Worm (Caenorhabditis elegans) whole organism, midembryonic: ENCODE results near the gene C44H9.4.
A peak's percentile ranks its signal among the peaks of the same experiment; 100 is the strongest.
"Not testable (repeated sequence)": the region's sequence is repeated elsewhere in the genome, so short reads cannot be mapped to it uniquely, and the experiment has no call there.

Experiments used
- T22C8.4 ChIP-seq: fragments of 200-800 bp; sonication (Bioruptor generic); IDR thresholded peaks from 2 replicates; pipeline ENCODE4 v1.3.6; 2022; ENCODE audit warnings: missing genetic modification characterization, missing compliant biosample characterization
- cog-1 ChIP-seq: sonication (generic microtip); optimal IDR thresholded peaks from 2 replicates; lab custom pipeline; 2016; ENCODE audit warnings: missing genetic modification characterization, missing compliant biosample characterization
- flt-1 ChIP-seq: fragments of 200-800 bp; sonication (Bioruptor generic); IDR thresholded peaks from 2 replicates; pipeline ENCODE4 v1.3.6; 2022; ENCODE audit warnings: missing genetic modification characterization, missing compliant biosample characterization
- klf-2 ChIP-seq: fragments of 200-800 bp; sonication (Bioruptor generic); conservative IDR thresholded peaks from 2 replicates; pipeline ENCODE4 v1.3.6; 2022; ENCODE audit warnings: missing genetic modification reagents, missing genetic modification characterization, missing compliant biosample characterization
- med-1 ChIP-seq: sonication (generic microtip); optimal IDR thresholded peaks from 2 replicates; lab custom pipeline; 2017; ENCODE audit warnings: missing genetic modification characterization, mild to moderate bottlenecking, missing compliant biosample characterization, antibody characterized with exemption, missing genetic modification reagents; ENCODE audit not compliant: insufficient read depth
- ref-1 ChIP-seq: fragments of 200-800 bp; sonication (Bioruptor generic); conservative IDR thresholded peaks from 2 replicates; pipeline ENCODE4 v1.3.6; 2022; ENCODE audit warnings: missing genetic modification reagents, missing genetic modification characterization, missing compliant biosample characterization
- tab-1 ChIP-seq: fragments of 200-800 bp; sonication (Bioruptor generic); IDR thresholded peaks from 2 replicates; pipeline ENCODE4 v1.3.6; 2022; ENCODE audit warnings: missing genetic modification characterization, missing compliant biosample characterization
- ztf-23 ChIP-seq: fragments of 200-800 bp; sonication (Bioruptor generic); IDR thresholded peaks from 2 replicates; pipeline ENCODE4 v1.3.6; 2022; ENCODE audit warnings: missing genetic modification reagents, missing genetic modification characterization, missing compliant biosample characterization
- ztf-29 ChIP-seq: fragments of 200-800 bp; sonication (Bioruptor generic); IDR thresholded peaks from 2 replicates; pipeline ENCODE4 v1.3.6; 2022; ENCODE audit warnings: missing genetic modification reagents, missing genetic modification characterization, missing compliant biosample characterization

Gene C44H9.4

DNA sequence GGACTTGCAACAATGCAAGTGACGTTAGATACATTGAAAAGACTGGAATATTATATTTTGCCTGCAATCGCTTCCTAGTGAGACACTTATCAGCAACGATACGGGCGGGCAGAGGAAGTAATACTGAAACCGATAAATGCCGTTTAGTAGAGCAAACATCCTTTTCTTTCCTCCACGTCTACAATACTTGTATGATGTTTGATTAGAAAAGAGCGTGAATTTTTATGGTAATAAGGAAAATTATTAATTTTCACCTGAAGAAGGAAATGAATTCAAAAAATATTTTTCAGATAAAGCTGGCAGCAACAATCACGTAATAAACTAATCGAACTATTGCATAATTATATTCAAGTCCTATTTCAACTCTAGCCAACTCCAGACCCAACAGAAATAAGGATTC, 19.3 kb downstream of the C44H9.4 start, which contains the start of gene C44H9.7:
Gene C44H9.7 (minus strand): TSS at position 101 of the 400 bp plus-strand sequence.
- TF ChIP-seq tab-1 (GFP tag; lab: Robert Waterston, UW), result no peak
- TF ChIP-seq cog-1 (tag; lab: Kevin White, UChicago), result no peak
- TF ChIP-seq med-1 (GFP tag; lab: Kevin White, UChicago), result no peak
- TF ChIP-seq ref-1 (GFP tag; lab: Robert Waterston, UW), result no peak
- no peak for TF ChIP-seq flt-1 (GFP tag; lab: Robert Waterston, UW)
- TF ChIP-seq T22C8.4 (GFP tag; lab: Robert Waterston, UW), result no peak
- no peak for TF ChIP-seq klf-2
- TF ChIP-seq ztf-23 (GFP tag; lab: Robert Waterston, UW), result no peak
- TF ChIP-seq ztf-29 (GFP tag; lab: Robert Waterston, UW), result no peak

DNA sequence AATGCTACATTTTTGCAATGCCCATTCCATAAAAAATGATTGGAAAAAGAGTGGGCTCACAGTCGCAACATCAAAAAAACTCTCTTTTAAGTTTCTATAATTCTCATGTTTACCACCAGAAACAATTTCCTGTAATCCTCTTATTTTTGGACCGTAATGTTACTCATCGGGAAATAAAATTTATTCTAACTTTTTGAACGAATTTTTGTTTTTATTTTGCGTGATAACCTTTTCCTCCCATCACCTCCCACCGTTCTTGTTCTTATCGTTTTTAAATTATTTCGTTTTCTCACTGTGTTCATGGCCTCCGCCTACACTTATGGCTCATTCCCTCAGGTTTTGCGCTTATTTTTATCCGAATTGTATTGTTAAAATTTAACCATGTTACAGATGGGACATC, 23.7 kb downstream of the C44H9.4 start, which contains the start of gene anp-1:
Gene anp-1 (plus strand): TSS at position 301 of the 400 bp plus-strand sequence.
- TF ChIP-seq ztf-29 (GFP tag; lab: Robert Waterston, UW), result no peak
- no peak for TF ChIP-seq flt-1 (GFP tag; lab: Robert Waterston, UW)
- no peak for TF ChIP-seq med-1 (GFP tag; lab: Kevin White, UChicago)
- TF ChIP-seq klf-2, result no peak
- no peak for TF ChIP-seq tab-1 (GFP tag; lab: Robert Waterston, UW)
- no peak for TF ChIP-seq cog-1 (tag; lab: Kevin White, UChicago)
- no peak for TF ChIP-seq ref-1 (GFP tag; lab: Robert Waterston, UW)
- no peak for TF ChIP-seq ztf-23 (GFP tag; lab: Robert Waterston, UW)
- no peak for TF ChIP-seq T22C8.4 (GFP tag; lab: Robert Waterston, UW)

DNA sequence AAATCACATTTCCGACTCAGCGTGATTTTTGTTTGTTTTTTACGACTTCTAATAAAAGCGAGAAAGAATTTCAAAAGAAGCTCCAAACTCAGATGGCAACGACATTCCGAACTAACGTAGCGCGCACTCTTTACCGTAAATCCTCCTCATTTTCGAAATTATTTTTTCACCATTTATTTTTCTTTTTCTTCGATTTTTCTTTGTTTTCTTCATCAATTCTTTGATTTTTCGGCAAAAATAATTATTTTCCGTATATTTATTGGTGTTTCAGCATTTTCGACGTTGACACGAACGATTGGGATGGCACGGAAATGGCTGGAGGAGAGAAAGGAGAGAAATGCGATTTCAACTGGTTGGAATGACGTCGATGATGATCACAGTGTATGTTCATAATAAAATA, 30.1 kb downstream of the C44H9.4 start, which contains the start of gene T07F10.5:
Gene T07F10.5 (plus strand): TSS at position 301 of the 400 bp plus-strand sequence.
- TF ChIP-seq tab-1 (GFP tag; lab: Robert Waterston, UW); klf-2; T22C8.4 (GFP tag; lab: Robert Waterston, UW): not testable (repeated sequence)

DNA sequence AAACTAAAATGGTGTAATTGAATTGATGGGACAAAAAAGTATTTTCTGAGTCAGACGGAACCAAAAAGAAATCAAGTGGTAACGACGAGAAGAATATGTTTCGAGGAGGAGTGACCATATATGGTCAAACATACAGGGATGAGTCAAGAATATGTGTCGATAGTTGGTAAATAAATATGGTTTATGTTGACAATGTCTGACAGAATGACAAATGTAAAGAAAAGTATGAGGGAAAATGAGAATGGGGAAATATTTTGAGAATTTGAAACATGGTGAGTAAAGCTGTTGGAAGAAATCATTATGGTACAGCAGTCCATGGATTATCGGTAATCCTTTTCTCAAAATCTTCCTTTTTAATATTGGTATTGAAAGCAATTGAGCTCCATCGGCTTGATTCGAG, 32.5 kb downstream of the C44H9.4 start, which contains the start of gene nspg-1:
Gene nspg-1 (minus strand): TSS at position 101 of the 400 bp plus-strand sequence.
- no peak for TF ChIP-seq T22C8.4 (GFP tag; lab: Robert Waterston, UW)

DNA sequence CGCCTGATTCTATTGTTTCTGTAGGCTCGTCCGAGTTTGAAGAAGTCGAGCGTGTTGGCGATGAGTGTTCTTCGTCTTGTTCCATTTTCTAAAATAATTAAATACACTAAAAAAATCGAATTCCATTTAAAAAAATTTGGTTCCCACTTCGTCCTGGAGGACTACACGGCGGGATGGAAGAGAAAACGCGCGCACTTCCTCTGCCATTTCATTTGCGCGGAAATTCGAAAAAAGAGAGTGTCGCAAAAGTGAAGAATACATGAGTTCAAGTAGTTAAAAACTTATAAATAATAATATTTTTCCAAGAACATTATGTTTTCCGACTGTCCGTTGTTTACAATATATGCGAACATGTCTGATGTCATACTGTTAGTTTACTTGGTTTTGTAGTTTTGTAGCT, 34.5 kb downstream of the C44H9.4 start, which contains the start of gene T07F10.3:
Gene T07F10.3 (minus strand): TSS at position 98 of the 400 bp plus-strand sequence.
- peak; percentile 67; the same call in 1 of the 2 replicates for TF ChIP-seq klf-2
- TF ChIP-seq cog-1 (tag; lab: Kevin White, UChicago), result peak; percentile 77
- peak; percentile 85 for TF ChIP-seq flt-1 (GFP tag; lab: Robert Waterston, UW)
- TF ChIP-seq tab-1 (GFP tag; lab: Robert Waterston, UW), result no peak
- peak; percentile 23; the same call in 1 of the 2 replicates for TF ChIP-seq T22C8.4 (GFP tag; lab: Robert Waterston, UW)
- TF ChIP-seq ztf-29 (GFP tag; lab: Robert Waterston, UW), result no peak
- TF ChIP-seq med-1 (GFP tag; lab: Kevin White, UChicago), result no peak
- peak; percentile 87 for TF ChIP-seq ztf-23 (GFP tag; lab: Robert Waterston, UW)

DNA sequence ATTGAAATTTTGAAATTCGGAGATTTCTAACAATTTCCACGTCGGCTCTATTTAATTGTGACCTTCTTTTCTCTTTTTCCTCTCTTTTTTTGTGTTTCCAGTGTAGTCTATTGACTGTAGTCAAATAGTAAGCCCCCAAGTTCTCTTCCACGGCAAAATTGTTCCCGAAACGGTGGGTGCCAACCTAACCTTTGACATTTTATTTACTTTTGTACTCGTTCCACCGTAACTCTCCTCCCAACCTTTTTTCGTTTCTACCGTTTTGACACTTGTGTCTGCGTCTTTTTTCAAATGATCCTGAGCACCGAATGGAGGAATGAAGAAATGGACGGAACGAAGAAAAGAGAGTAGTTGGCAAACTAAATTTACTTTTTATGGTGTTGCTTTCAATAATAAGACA, 35.3 kb downstream of the C44H9.4 start:
- TF ChIP-seq ref-1 (GFP tag; lab: Robert Waterston, UW), result no peak
- TF ChIP-seq klf-2, result no peak
- no peak for TF ChIP-seq tab-1 (GFP tag; lab: Robert Waterston, UW)
- TF ChIP-seq ztf-29 (GFP tag; lab: Robert Waterston, UW), result no peak
- no peak for TF ChIP-seq cog-1 (tag; lab: Kevin White, UChicago)
- TF ChIP-seq med-1 (GFP tag; lab: Kevin White, UChicago), result no peak
- no peak for TF ChIP-seq ztf-23 (GFP tag; lab: Robert Waterston, UW)
- TF ChIP-seq T22C8.4 (GFP tag; lab: Robert Waterston, UW), result no peak
- no peak for TF ChIP-seq flt-1 (GFP tag; lab: Robert Waterston, UW)

DNA sequence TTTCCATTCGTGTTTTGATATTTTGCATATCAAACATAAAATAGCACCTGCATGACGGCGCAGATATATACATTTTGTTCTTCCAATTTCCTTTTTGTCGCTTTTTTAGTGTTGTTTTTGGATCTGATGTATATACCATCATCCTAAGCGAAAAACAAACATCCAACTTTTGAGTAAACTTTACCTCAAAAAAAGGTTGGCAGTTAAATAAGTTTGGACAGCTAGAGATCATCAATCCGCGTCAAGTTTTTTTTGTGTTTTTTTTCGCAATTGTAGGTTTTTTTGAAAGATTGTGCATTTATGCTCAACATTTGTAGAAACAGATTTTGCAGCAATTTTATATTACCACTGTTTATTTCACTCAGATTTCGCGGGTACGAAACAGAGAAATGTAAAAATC, 36.3 kb downstream of the C44H9.4 start, which contains the start of gene bus-19:
Gene bus-19 (plus strand): TSS at position 301 of the 400 bp plus-strand sequence.
- TF ChIP-seq ztf-29 (GFP tag; lab: Robert Waterston, UW) (no peak), ref-1 (GFP tag; lab: Robert Waterston, UW) (no peak), klf-2 (no peak), med-1 (GFP tag; lab: Kevin White, UChicago) (no peak), flt-1 (GFP tag; lab: Robert Waterston, UW) (no peak), ztf-23 (GFP tag; lab: Robert Waterston, UW) (no peak), T22C8.4 (GFP tag; lab: Robert Waterston, UW) (no peak), tab-1 (GFP tag; lab: Robert Waterston, UW) (no peak), cog-1 (tag; lab: Kevin White, UChicago) (no peak)

DNA sequence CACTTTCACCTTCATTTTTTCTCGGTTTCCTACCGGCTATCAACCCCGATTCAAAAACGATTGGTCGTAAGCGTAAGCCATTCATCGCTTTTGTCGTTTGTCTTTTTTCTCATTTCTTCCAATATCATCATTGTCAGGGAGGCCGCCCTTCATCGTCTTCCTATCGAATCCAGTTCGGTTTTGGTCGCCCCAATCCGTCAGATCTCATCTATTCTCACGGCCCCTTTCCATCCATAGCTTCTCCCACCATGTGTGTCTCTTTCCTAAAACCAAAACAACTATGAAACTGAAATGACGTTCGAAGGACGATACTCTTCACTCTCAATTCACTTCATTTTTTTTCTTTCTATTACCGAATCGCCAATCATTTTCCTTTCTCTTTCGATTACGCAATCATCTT, 40.4 kb downstream of the C44H9.4 start:
- TF ChIP-seq flt-1 (GFP tag; lab: Robert Waterston, UW) (no peak), ztf-23 (GFP tag; lab: Robert Waterston, UW) (no peak), tab-1 (GFP tag; lab: Robert Waterston, UW) (no peak), med-1 (GFP tag; lab: Kevin White, UChicago) (no peak), ztf-29 (GFP tag; lab: Robert Waterston, UW) (no peak), klf-2 (no peak), cog-1 (tag; lab: Kevin White, UChicago) (no peak), T22C8.4 (GFP tag; lab: Robert Waterston, UW) (no peak), ref-1 (GFP tag; lab: Robert Waterston, UW) (no peak)

DNA sequence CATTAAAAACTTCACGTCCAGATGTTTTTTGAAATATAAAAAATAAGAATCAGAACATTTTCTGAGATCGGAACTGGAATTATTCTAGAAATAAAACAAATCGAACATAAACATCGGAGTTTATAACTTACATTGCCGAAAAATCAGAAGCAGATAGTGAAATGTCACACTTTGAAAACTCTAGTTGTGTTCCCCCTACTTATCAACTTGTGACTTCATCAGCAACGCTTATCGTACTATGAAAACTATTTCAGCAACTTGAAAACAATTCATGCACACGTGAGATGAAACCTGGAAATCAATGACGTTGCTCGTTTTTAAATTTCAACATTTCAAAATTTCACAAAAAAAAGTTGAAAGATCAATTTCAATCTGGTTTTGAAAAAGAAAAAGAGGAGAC, 41.2 kb downstream of the C44H9.4 start:
- TF ChIP-seq T22C8.4 (GFP tag; lab: Robert Waterston, UW) (no peak), flt-1 (GFP tag; lab: Robert Waterston, UW) (no peak), ztf-23 (GFP tag; lab: Robert Waterston, UW) (no peak), tab-1 (GFP tag; lab: Robert Waterston, UW) (no peak), ref-1 (GFP tag; lab: Robert Waterston, UW) (no peak), cog-1 (tag; lab: Kevin White, UChicago) (no peak), med-1 (GFP tag; lab: Kevin White, UChicago) (no peak)
